Fruit fly (Drosophila melanogaster): ENCODE results near the gene fit.

- TF ChIP-seq sv (GFP tag; optimal IDR thresholded peaks at IDR 0.05) = no peak
- TF ChIP-seq psq (GFP tag; optimal IDR thresholded peaks at IDR 0.05) = no peak
- no peak for TF ChIP-seq HLH106 (tag; optimal IDR thresholded peaks at IDR 0.05)
- TF ChIP-seq Dfd (GFP tag; optimal IDR thresholded peaks at IDR 0.05) = no peak
- TF ChIP-seq CG9705 (GFP tag; optimal IDR thresholded peaks at IDR 0.05) = no peak
- no peak for TF ChIP-seq OdsH (GFP tag; optimal IDR thresholded peaks at IDR 0.05)
- TF ChIP-seq jim (GFP tag; optimal IDR thresholded peaks at IDR 0.05) = no peak
- TF ChIP-seq Myc (optimal IDR thresholded peaks at IDR 0.05) = no peak
- TF ChIP-seq Abd-B (GFP tag; optimal IDR thresholded peaks at IDR 0.05) = no peak
- TF ChIP-seq Dif (GFP tag; optimal IDR thresholded peaks at IDR 0.05; ENCODE audit: partially characterized antibody) = no peak
- TF ChIP-seq foxo (GFP tag; optimal IDR thresholded peaks at IDR 0.05) = no peak
- no peak for TF ChIP-seq CrebA (GFP tag; optimal IDR thresholded peaks at IDR 0.05; ENCODE audit: borderline replicate concordance)
- TF ChIP-seq br (GFP tag; optimal IDR thresholded peaks at IDR 0.05) = no peak
These were observed 22.0 kb downstream of the fit start for dm6 chr3R:21862137-21862850.

All from whole organism, wandering third instar larva.